Fruit fly (Drosophila melanogaster) whole organism, wandering third instar larva: ENCODE results near the gene CG11842.

Experiments
- Hr78 ChIP-seq: fragments of >200 bp; optimal IDR thresholded peaks from 2 replicates; lab custom pipeline; 2017; ENCODE audit warnings: missing biosample characterization, missing genetic modification characterization
- lola ChIP-seq: fragments of >200 bp; optimal IDR thresholded peaks from 2 replicates; lab custom pipeline; 2017; ENCODE audit warnings: missing biosample characterization, missing genetic modification characterization

DNA sequence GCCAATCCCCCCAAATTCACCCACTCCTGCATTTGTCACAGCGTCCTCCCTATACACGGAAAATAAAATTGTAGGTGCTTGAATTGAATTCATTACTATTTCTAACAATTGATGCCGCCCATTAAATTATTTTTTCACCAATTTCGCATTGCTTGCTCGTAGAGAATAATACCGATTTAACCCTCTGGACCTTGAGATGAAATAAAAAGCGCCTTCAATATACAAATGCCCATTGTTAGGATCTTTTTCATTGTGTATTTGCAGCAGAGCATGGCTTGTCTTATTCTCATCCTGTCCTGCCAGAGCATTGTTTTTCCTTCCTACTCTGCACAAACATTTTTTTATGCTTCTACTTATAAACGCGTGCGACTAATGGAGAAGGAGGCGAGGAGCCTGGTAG, 39.1 kb downstream of the CG11842 start:
- TF ChIP-seq lola (GFP tag; lab: Kevin White, UChicago) (no peak), Hr78 (GFP tag; lab: Kevin White, UChicago) (no peak)
